Worm (Caenorhabditis elegans): ENCODE measurements around the gene klp-4.

Gene klp-4

DNA sequence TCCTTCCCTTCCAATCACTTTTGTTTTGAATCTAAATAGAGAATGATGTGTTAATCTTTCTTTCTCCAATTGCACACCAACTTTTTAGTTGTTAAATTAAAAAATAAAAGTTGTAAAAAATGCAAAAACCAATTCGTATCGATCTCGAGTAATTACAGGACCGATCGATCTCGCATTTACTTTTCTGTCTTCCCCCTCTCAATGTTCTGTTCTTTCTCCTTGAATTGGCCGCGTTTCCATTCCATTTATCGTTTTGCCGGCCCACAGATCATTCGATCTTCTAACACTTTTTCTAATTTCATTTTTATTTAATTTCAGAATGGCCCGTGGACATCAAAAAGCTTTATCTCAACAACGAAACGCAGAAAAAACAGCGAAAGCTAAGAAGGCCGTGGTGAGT lies 43.3 kb downstream of the klp-4 start, which contains the start of gene K10B3.1:
Gene K10B3.1, plus strand, starts transcription at position 301 of the 400 bp plus-strand sequence.
- no peak for TF ChIP-seq flt-1 (GFP tag; IDR thresholded peaks at IDR 0.05)
- no peak for TF ChIP-seq med-1 (GFP tag; optimal IDR thresholded peaks at IDR 0.05; ENCODE audit: insufficient read depth)
- TF ChIP-seq ztf-29 (GFP tag; IDR thresholded peaks at IDR 0.05), result no peak
- no peak for TF ChIP-seq T22C8.4 (GFP tag; IDR thresholded peaks at IDR 0.05)
- TF ChIP-seq ztf-23 (GFP tag; IDR thresholded peaks at IDR 0.05), result no peak
- TF ChIP-seq cog-1 (tag; optimal IDR thresholded peaks at IDR 0.05), result no peak

ce11 chrX:3127626-3128142 lies 50.8 kb downstream of the klp-4 start:
- TF ChIP-seq ztf-29 (GFP tag; IDR thresholded peaks at IDR 0.05) (no peak), tab-1 (GFP tag; IDR thresholded peaks at IDR 0.05) (peak; percentile 78), ref-1 (GFP tag; conservative IDR thresholded peaks at IDR 0.05) (no peak), T22C8.4 (GFP tag; IDR thresholded peaks at IDR 0.05) (peak; percentile 48; the same call in 1 of the 2 replicates), med-1 (GFP tag; optimal IDR thresholded peaks at IDR 0.05; ENCODE audit: insufficient read depth) (no peak), cog-1 (tag; optimal IDR thresholded peaks at IDR 0.05) (peak; percentile 81), klf-2 (GFP tag; conservative IDR thresholded peaks at IDR 0.05) (no peak; the same call in 1 of the 2 replicates), flt-1 (GFP tag; IDR thresholded peaks at IDR 0.05) (peak; percentile 88), ztf-23 (GFP tag; IDR thresholded peaks at IDR 0.05) (0 out of 2 replicates have a peak, but pooled peaks have one; percentile 61)

ce11 chrX:3126979-3127378 lies 51.5 kb downstream of the klp-4 start, which contains the start of gene spc-1:
Gene spc-1 (minus strand): TSS chrX:3127079.
- TF ChIP-seq med-1 (GFP tag; optimal IDR thresholded peaks at IDR 0.05; ENCODE audit: insufficient read depth), result no peak
- TF ChIP-seq cog-1 (tag; optimal IDR thresholded peaks at IDR 0.05), result no peak
- TF ChIP-seq tab-1 (GFP tag; IDR thresholded peaks at IDR 0.05), result no peak
- no peak for TF ChIP-seq flt-1 (GFP tag; IDR thresholded peaks at IDR 0.05)
- TF ChIP-seq klf-2 (GFP tag; conservative IDR thresholded peaks at IDR 0.05), result no peak

ce11 chrX:3126233-3126632 lies 52.3 kb downstream of the klp-4 start:
- TF ChIP-seq ref-1 (GFP tag; conservative IDR thresholded peaks at IDR 0.05) (no peak), ztf-23 (GFP tag; IDR thresholded peaks at IDR 0.05) (no peak), ztf-29 (GFP tag; IDR thresholded peaks at IDR 0.05) (no peak), cog-1 (tag; optimal IDR thresholded peaks at IDR 0.05) (no peak), flt-1 (GFP tag; IDR thresholded peaks at IDR 0.05) (no peak), klf-2 (GFP tag; conservative IDR thresholded peaks at IDR 0.05) (no peak), med-1 (GFP tag; optimal IDR thresholded peaks at IDR 0.05; ENCODE audit: insufficient read depth) (no peak), tab-1 (GFP tag; IDR thresholded peaks at IDR 0.05) (no peak), T22C8.4 (GFP tag; IDR thresholded peaks at IDR 0.05) (no peak)
